Fruit fly (Drosophila melanogaster): Measurements from ENCODE around the gene mRpS18B.

DNA sequence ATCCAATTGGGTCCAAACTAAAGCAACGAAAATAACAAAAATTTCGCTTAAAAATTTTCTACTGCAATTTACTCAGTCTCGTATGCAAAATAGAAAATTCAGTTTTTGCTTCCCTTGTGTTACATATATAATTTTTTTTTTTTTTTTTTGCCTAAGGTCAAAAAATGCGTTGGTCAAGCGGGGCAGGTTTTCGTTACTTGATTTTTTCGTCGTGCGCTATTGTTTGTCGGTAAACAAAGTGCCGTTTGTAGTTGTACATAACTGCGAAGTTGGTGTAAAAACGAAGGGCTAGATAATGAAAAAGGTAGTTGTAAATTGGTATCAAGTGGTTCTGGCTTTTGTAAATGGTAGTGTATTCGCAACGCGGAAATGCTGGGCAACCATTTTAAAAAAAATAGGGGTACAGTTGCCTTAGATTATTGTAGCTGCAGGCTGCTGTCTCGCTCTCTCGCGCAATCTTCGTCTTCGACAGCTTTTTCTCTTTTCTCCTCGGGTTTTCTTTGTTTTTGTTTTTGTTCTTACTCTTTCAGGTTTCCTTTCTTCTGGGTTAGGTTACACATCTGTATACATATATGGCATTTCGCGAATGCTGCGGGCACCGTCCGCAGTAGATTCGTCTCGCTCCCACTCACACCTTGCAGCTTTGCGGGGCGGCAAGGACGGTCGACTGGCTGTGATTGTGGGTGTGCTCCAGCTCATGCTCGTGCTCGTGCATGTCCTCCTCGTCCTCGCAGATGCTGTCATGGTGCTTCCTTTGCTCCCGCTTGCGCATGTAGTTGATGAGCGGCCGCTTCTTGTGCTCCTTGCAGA, 14.7 kb downstream of the mRpS18B start:
- TF ChIP-seq OdsH (GFP tag; optimal IDR thresholded peaks at IDR 0.05), result no peak
- TF ChIP-seq tai (GFP tag; optimal IDR thresholded peaks at IDR 0.05), result no peak
- TF ChIP-seq br (GFP tag; optimal IDR thresholded peaks at IDR 0.05), result no peak
- peak; percentile 1 for TF ChIP-seq psq (GFP tag; optimal IDR thresholded peaks at IDR 0.05)
- no peak for TF ChIP-seq Abd-B (GFP tag; optimal IDR thresholded peaks at IDR 0.05)
- no peak for TF ChIP-seq pan (optimal IDR thresholded peaks at IDR 0.05)
- TF ChIP-seq usp (GFP tag; optimal IDR thresholded peaks at IDR 0.05), result no peak

Data from whole organism, wandering third instar larva.